Fruit fly (Drosophila melanogaster) whole organism, wandering third instar larva: ENCODE data around the gene Sfp33A2.

Experiments
- Abd-B ChIP-seq: fragments of >200 bp; optimal IDR thresholded peaks from 2 replicates; lab custom pipeline; 2017; ENCODE audit warnings: missing biosample characterization, missing genetic modification characterization
- CG32264 ChIP-seq: fragments of 200-800 bp; sonication (Bioruptor generic); optimal IDR thresholded peaks from 2 replicates; lab custom pipeline; 2016; ENCODE audit warnings: missing biosample characterization, missing genetic modification characterization
- CrebA ChIP-seq: fragments of 200-800 bp; sonication (Bioruptor generic); optimal IDR thresholded peaks from 2 replicates; lab custom pipeline; 2016; ENCODE audit warnings: missing biosample characterization, mild to moderate bottlenecking, missing genetic modification characterization, borderline replicate concordance
- Dfd ChIP-seq: fragments of >200 bp; optimal IDR thresholded peaks from 2 replicates; lab custom pipeline; 2017; ENCODE audit warnings: missing biosample characterization, missing genetic modification characterization
- Dif ChIP-seq: fragments of 200-275, 200-300 bp; sonication (Bioruptor generic); optimal IDR thresholded peaks from 2 replicates; lab custom pipeline; 2018; ENCODE audit warnings: missing biosample characterization, missing genetic modification characterization; ENCODE audit not compliant: partially characterized antibody
- GATAd ChIP-seq: sonication (Bioruptor generic); optimal IDR thresholded peaks from 2 replicates; lab custom pipeline; 2016; ENCODE audit warnings: missing biosample characterization, missing genetic modification characterization
- HLH106 ChIP-seq: fragments of 200-800 bp; optimal IDR thresholded peaks from 3 replicates; lab custom pipeline; 2019; ENCODE audit warnings: missing biosample characterization, mild to moderate bottlenecking, missing genetic modification characterization, moderate library complexity
- Hnf4 ChIP-seq: fragments of 200-800 bp; sonication (Bioruptor generic); optimal IDR thresholded peaks from 2 replicates; lab custom pipeline; 2016; ENCODE audit warnings: missing biosample characterization, mild to moderate bottlenecking, missing genetic modification characterization
- Hr78 ChIP-seq: fragments of >200 bp; optimal IDR thresholded peaks from 2 replicates; lab custom pipeline; 2017; ENCODE audit warnings: missing biosample characterization, missing genetic modification characterization
- Hr83 ChIP-seq: fragments of 200-300 bp; sonication (Bioruptor generic); optimal IDR thresholded peaks from 2 replicates; lab custom pipeline; 2016; ENCODE audit warnings: missing biosample characterization, mild to moderate bottlenecking, missing genetic modification characterization, moderate library complexity; ENCODE audit not compliant: poor library complexity, severe bottlenecking
- Jra ChIP-seq: sonication (Bioruptor generic); optimal IDR thresholded peaks from 2 replicates; lab custom pipeline; 2016; ENCODE audit warnings: missing biosample characterization, missing genetic modification characterization
- Mio ChIP-seq: sonication (Bioruptor generic); optimal IDR thresholded peaks from 2 replicates; lab custom pipeline; 2016; ENCODE audit warnings: missing biosample characterization, missing genetic modification characterization
- N ChIP-seq: fragments of >200 bp; optimal IDR thresholded peaks from 2 replicates; lab custom pipeline; 2018; ENCODE audit warnings: missing biosample characterization, missing external identifiers, missing genetic modification characterization
- OdsH ChIP-seq: fragments of 200-800 bp; sonication (Bioruptor generic); optimal IDR thresholded peaks from 2 replicates; lab custom pipeline; 2016; ENCODE audit warnings: missing biosample characterization, mild to moderate bottlenecking, missing genetic modification characterization
- Rel ChIP-seq, 2 experiments: fragments of 200-800 bp; sonication (Bioruptor generic) in 1 of 2; optimal IDR thresholded peaks; 2 replicates in 1 of 2; 3 replicates in 1 of 2; lab custom pipeline; 2016 to 2019; ENCODE audit warnings: mild to moderate bottlenecking in 2 of 2, missing biosample characterization in 2 of 2, missing genetic modification characterization in 2 of 2, moderate library complexity in 1 of 2
- Sp1 ChIP-seq: fragments of 200-800 bp; sonication (Bioruptor generic); optimal IDR thresholded peaks from 3 replicates; lab custom pipeline; 2019; ENCODE audit warnings: missing biosample characterization, mild to moderate bottlenecking, missing genetic modification characterization, moderate library complexity
- brk ChIP-seq: fragments of 200-800 bp; sonication (Bioruptor generic); optimal IDR thresholded peaks from 2 replicates; lab custom pipeline; 2016; ENCODE audit warnings: missing biosample characterization, mild to moderate bottlenecking, missing genetic modification characterization
- dmrt93B ChIP-seq: fragments of 200-800 bp; sonication (Bioruptor generic); optimal IDR thresholded peaks from 2 replicates; lab custom pipeline; 2018; ENCODE audit warnings: missing biosample characterization, mild to moderate bottlenecking, missing genetic modification characterization
- dsf ChIP-seq: sonication (Bioruptor generic); optimal IDR thresholded peaks from 2 replicates; lab custom pipeline; 2016; ENCODE audit warnings: missing biosample characterization, missing genetic modification characterization, borderline replicate concordance
- ey ChIP-seq: fragments of 200-800 bp; sonication (Bioruptor generic); optimal IDR thresholded peaks from 2 replicates; lab custom pipeline; 2016; ENCODE audit warnings: missing biosample characterization, missing genetic modification characterization
- foxo ChIP-seq, 2 experiments: fragments of 200-800 bp; sonication (Bioruptor generic); optimal IDR thresholded peaks; 2 replicates in 1 of 2; 3 replicates in 1 of 2; lab custom pipeline; 2016 to 2017; ENCODE audit warnings: missing biosample characterization in 2 of 2, missing genetic modification characterization in 2 of 2
- fru ChIP-seq: fragments of 200-800 bp; sonication (Bioruptor generic); optimal IDR thresholded peaks from 3 replicates; lab custom pipeline; 2016; ENCODE audit warnings: missing biosample characterization, mild to moderate bottlenecking, missing genetic modification characterization
- h ChIP-seq: fragments of 200-800 bp; sonication (Bioruptor generic); optimal IDR thresholded peaks from 3 replicates; lab custom pipeline; 2016; ENCODE audit warnings: missing biosample characterization, mild to moderate bottlenecking, missing genetic modification characterization
- jim ChIP-seq: fragments of 175-275, 200-325 bp; sonication (Bioruptor generic); optimal IDR thresholded peaks from 2 replicates; lab custom pipeline; 2016; ENCODE audit warnings: missing biosample characterization, mild to moderate bottlenecking, missing genetic modification characterization
- lola ChIP-seq: fragments of >200 bp; optimal IDR thresholded peaks from 2 replicates; lab custom pipeline; 2017; ENCODE audit warnings: missing biosample characterization, missing genetic modification characterization
- pan ChIP-seq: fragments of >200 bp; optimal IDR thresholded peaks from 2 replicates; lab custom pipeline; 2017
- rgr ChIP-seq: fragments of 200-800 bp; sonication (Bioruptor generic); optimal IDR thresholded peaks from 3 replicates; lab custom pipeline; 2016; ENCODE audit warnings: missing biosample characterization, mild to moderate bottlenecking, missing genetic modification characterization
- sage ChIP-seq: fragments of 200-800 bp; sonication (Bioruptor generic); optimal IDR thresholded peaks from 2 replicates; lab custom pipeline; 2016; ENCODE audit warnings: missing biosample characterization, mild to moderate bottlenecking, missing genetic modification characterization
- sv ChIP-seq: fragments of 200-800 bp; sonication (Bioruptor generic); optimal IDR thresholded peaks from 3 replicates; lab custom pipeline; 2016; ENCODE audit warnings: missing biosample characterization, missing genetic modification characterization
- tai ChIP-seq: sonication (Bioruptor generic); optimal IDR thresholded peaks from 2 replicates; lab custom pipeline; 2016; ENCODE audit warnings: missing biosample characterization, missing genetic modification characterization
- woc ChIP-seq: sonication (Bioruptor generic); optimal IDR thresholded peaks from 2 replicates; lab custom pipeline; 2016; ENCODE audit warnings: missing biosample characterization, mild to moderate bottlenecking, missing genetic modification characterization

The Sfp33A2 gene

dm6 chr2L:11844278-11844677 is 6.8 kb downstream of the Sfp33A2 start:
- TF ChIP-seq rgr (GFP tag; lab: Kevin White, UChicago) (no peak), Abd-B (GFP tag; lab: Kevin White, UChicago) (no peak), tai (no peak), pan (no peak), Hnf4 (GFP tag; lab: Kevin White, UChicago) (no peak), jim (GFP tag; lab: Kevin White, UChicago) (no peak), Dfd (GFP tag; lab: Kevin White, UChicago) (no peak)

dm6 chr2L:11845159-11845788 is 7.8 kb downstream of the Sfp33A2 start:
- TF ChIP-seq Dif (GFP tag; lab: Kevin White, UChicago) = no peak
- TF ChIP-seq ey (GFP tag; lab: Kevin White, UChicago) = no peak
- TF ChIP-seq Jra (GFP tag; lab: Kevin White, UChicago) = no peak
- TF ChIP-seq sv (GFP tag; lab: Kevin White, UChicago) = no peak
- TF ChIP-seq dmrt93B (GFP tag; lab: Kevin White, UChicago) = no peak
- TF ChIP-seq OdsH (GFP tag; lab: Kevin White, UChicago) = no peak
- TF ChIP-seq sage = no peak
- no peak for TF ChIP-seq woc (GFP tag; lab: Kevin White, UChicago)
- TF ChIP-seq CG32264 (GFP tag; lab: Kevin White, UChicago) = no peak
- no peak for TF ChIP-seq Hr83 (GFP tag; lab: Kevin White, UChicago)
- no peak for TF ChIP-seq N (GFP tag; lab: Kevin White, UChicago)
- no peak for TF ChIP-seq HLH106 (tag; lab: Kevin White, UChicago)
- no peak for TF ChIP-seq Dfd (GFP tag; lab: Kevin White, UChicago)
- TF ChIP-seq Hnf4 (GFP tag; lab: Kevin White, UChicago) = no peak
- TF ChIP-seq lola (GFP tag; lab: Kevin White, UChicago) = no peak
- TF ChIP-seq h (GFP tag; lab: Kevin White, UChicago) = no peak

- no peak for TF ChIP-seq foxo (GFP tag; optimal IDR thresholded peaks at IDR 0.05; lab: Kevin White, UChicago)
- TF ChIP-seq N (GFP tag; lab: Kevin White, UChicago) = no peak
- TF ChIP-seq jim (GFP tag; lab: Kevin White, UChicago) = no peak
- no peak for TF ChIP-seq CG32264 (GFP tag; lab: Kevin White, UChicago)
- no peak for TF ChIP-seq Jra (GFP tag; lab: Kevin White, UChicago)
- no peak for TF ChIP-seq woc (GFP tag; lab: Kevin White, UChicago)
- TF ChIP-seq Mio = no peak
- no peak for TF ChIP-seq brk (GFP tag; lab: Kevin White, UChicago)
- TF ChIP-seq ey (GFP tag; lab: Kevin White, UChicago) = no peak
Measured at dm6 chr2L:11846926-11847325, 9.4 kb downstream of the Sfp33A2 start, which contains the start of gene Mal-B1. Mal-B1 (plus strand) TSS chr2L:11847226.

- TF ChIP-seq fru (GFP tag; lab: Kevin White, UChicago) = no peak
- TF ChIP-seq lola (GFP tag; lab: Kevin White, UChicago) = no peak
- TF ChIP-seq tai = no peak
- TF ChIP-seq Rel (GFP tag; optimal IDR thresholded peaks at IDR 0.05; lab: Kevin White, UChicago) = no peak
- TF ChIP-seq Rel (tag; optimal IDR thresholded peaks at IDR 0.05; lab: Kevin White, UChicago) = no peak
- no peak for TF ChIP-seq Mio
- TF ChIP-seq Hnf4 (GFP tag; lab: Kevin White, UChicago) = no peak
- TF ChIP-seq CrebA (GFP tag; lab: Kevin White, UChicago) = no peak
- TF ChIP-seq Dif (GFP tag; lab: Kevin White, UChicago) = no peak
- no peak for TF ChIP-seq N (GFP tag; lab: Kevin White, UChicago)
- TF ChIP-seq foxo (GFP tag; optimal IDR thresholded peaks at IDR 0.05; lab: Kevin White, UChicago) = no peak
- no peak for TF ChIP-seq Abd-B (GFP tag; lab: Kevin White, UChicago)
- no peak for TF ChIP-seq dsf (GFP tag; lab: Kevin White, UChicago)
- no peak for TF ChIP-seq GATAd
- no peak for TF ChIP-seq brk (GFP tag; lab: Kevin White, UChicago)
- no peak for TF ChIP-seq sv (GFP tag; lab: Kevin White, UChicago)
- no peak for TF ChIP-seq Sp1
- no peak for TF ChIP-seq Hr78
- no peak for TF ChIP-seq Jra (GFP tag; lab: Kevin White, UChicago)
- no peak for TF ChIP-seq Hr83 (GFP tag; lab: Kevin White, UChicago)
Measured at dm6 chr2L:11849658-11850057, 12.1 kb downstream of the Sfp33A2 start, which contains the start of gene Mal-B2. Mal-B2 (plus strand) TSS chr2L:11849958.
